Fruit fly (Drosophila melanogaster) Kc167 (cell line): ENCODE results near the gene CG13720.

ENCODE experiments used
- Myc ChIP-seq: fragments of >200 bp; optimal IDR thresholded peaks from 2 replicates; lab custom pipeline; 2017; ENCODE audit warnings: missing external identifiers
- Sin3A ChIP-seq: fragments of >200 bp; optimal IDR thresholded peaks from 2 replicates; lab custom pipeline; 2018; ENCODE audit warnings: missing external identifiers
- h ChIP-seq: fragments of >200 bp; optimal IDR thresholded peaks from 3 replicates; lab custom pipeline; 2018; ENCODE audit warnings: missing external identifiers
- insv ChIP-seq: fragments of >200 bp; optimal IDR thresholded peaks from 3 replicates; lab custom pipeline; 2018; ENCODE audit warnings: missing external identifiers
- psq ChIP-seq: fragments of >200 bp; optimal IDR thresholded peaks from 2 replicates; lab custom pipeline; 2017; ENCODE audit warnings: missing external identifiers
- ttk ChIP-seq: sonication (Bioruptor generic); optimal IDR thresholded peaks from 2 replicates; lab custom pipeline; 2017; ENCODE audit warnings: missing external identifiers

CG13720 gene

DNA sequence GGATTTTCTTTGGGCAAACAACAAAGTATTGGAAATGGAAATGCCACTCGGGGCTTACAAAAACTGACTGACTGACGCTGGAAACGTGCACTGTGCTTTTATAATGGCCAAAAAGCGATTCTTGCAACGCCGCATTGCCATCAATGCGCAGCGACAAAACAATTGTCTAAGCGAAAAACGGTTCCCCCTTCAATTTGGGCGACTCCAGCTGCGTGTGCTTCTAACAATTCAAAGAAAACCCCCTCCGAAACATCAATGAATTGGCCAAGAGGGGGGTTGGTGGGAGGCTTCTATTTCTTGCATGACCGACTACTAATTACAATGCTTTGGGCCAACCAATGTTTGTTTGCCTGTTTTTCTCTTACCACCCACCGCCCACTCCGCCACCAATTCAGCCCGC lies 2.6 kb downstream of the CG13720 start, which contains the start of gene CG13721:
Gene CG13721, minus strand, starts transcription at position 101 of the 400 bp plus-strand sequence.
- TF ChIP-seq ttk (lab: Kevin White, UChicago) (no peak), insv (lab: Kevin White, UChicago) (no peak), h (lab: Kevin White, UChicago) (no peak), Sin3A (lab: Kevin White, UChicago) (no peak), psq (lab: Kevin White, UChicago) (no peak), Myc (lab: Kevin White, UChicago) (no peak)

DNA sequence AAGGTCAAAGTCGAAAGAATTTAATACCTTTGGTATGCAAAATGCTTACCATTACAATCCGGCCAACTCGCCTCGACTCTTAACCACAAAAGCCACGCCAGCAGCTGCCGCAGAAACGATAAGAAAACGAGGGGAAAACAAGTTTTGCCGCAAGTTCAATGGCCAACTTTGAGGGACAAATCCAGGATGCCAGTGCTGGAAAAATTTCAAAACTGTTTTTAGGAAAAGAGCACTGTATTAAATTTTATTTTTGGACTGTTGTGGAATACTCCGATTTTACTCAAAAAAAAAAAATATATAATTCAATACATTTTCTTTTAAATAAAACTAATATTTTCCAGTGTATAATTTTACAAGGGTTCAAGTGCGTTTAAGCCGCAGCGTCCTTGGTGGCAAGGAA lies 5.7 kb downstream of the CG13720 start:
- TF ChIP-seq Myc (lab: Kevin White, UChicago) = no peak
- no peak for TF ChIP-seq Sin3A (lab: Kevin White, UChicago)
- TF ChIP-seq psq (lab: Kevin White, UChicago) = no peak
- TF ChIP-seq insv (lab: Kevin White, UChicago) = no peak
- TF ChIP-seq h (lab: Kevin White, UChicago) = no peak
- TF ChIP-seq ttk (lab: Kevin White, UChicago) = no peak

dm6 chr3L:4493609-4494008 lies 6.7 kb downstream of the CG13720 start:
- TF ChIP-seq h (lab: Kevin White, UChicago) = no peak
- no peak for TF ChIP-seq psq (lab: Kevin White, UChicago)
- TF ChIP-seq insv (lab: Kevin White, UChicago) = no peak
- no peak for TF ChIP-seq Myc (lab: Kevin White, UChicago)
- TF ChIP-seq Sin3A (lab: Kevin White, UChicago) = no peak
- no peak for TF ChIP-seq ttk (lab: Kevin White, UChicago)

dm6 chr3L:4490702-4491243 lies 9.5 kb downstream of the CG13720 start, which contains the start of gene CG13722:
TSS of gene CG13722 (minus strand) at chr3L:4490963.
- no peak for TF ChIP-seq psq (lab: Kevin White, UChicago)
- TF ChIP-seq Sin3A (lab: Kevin White, UChicago) = no peak
- TF ChIP-seq Myc (lab: Kevin White, UChicago) = no peak
- TF ChIP-seq ttk (lab: Kevin White, UChicago) = no peak
- TF ChIP-seq h (lab: Kevin White, UChicago) = no peak

- TF ChIP-seq ttk (lab: Kevin White, UChicago) (no peak), Sin3A (lab: Kevin White, UChicago) (no peak), insv (lab: Kevin White, UChicago) (no peak), h (lab: Kevin White, UChicago) (no peak), Myc (lab: Kevin White, UChicago) (no peak), psq (lab: Kevin White, UChicago) (no peak)
Measured at dm6 chr3L:4489490-4489889, 10.8 kb downstream of the CG13720 start.

DNA sequence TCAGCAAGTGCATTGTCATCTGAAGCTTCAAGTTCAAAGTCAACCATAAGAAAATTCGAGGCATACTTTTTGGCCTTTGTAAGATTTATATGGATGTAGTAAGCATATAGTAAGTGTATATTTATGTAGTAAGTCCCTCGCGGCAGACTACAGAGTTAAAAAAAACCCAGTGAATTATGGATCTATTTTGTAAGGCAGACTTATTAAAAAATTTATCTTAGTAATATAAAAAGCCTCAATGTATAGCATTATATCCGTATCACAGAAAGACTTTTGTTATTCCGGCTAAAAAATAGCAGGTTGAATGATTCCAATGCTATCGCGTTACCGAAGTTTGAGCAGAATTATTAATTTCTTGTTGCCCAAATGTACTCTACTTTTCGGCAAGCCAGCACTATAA lies 15.7 kb downstream of the CG13720 start:
- TF ChIP-seq Sin3A (lab: Kevin White, UChicago) (no peak), insv (lab: Kevin White, UChicago) (no peak), ttk (lab: Kevin White, UChicago) (no peak), psq (lab: Kevin White, UChicago) (no peak), Myc (lab: Kevin White, UChicago) (no peak), h (lab: Kevin White, UChicago) (no peak)

dm6 chr3L:4482509-4482908 lies 17.8 kb downstream of the CG13720 start, which contains the start of gene CG11350:
TSS of gene CG11350 (plus strand) at chr3L:4482809.
- no peak for TF ChIP-seq Sin3A (lab: Kevin White, UChicago)
- no peak for TF ChIP-seq psq (lab: Kevin White, UChicago)
- TF ChIP-seq ttk (lab: Kevin White, UChicago) = no peak
- no peak for TF ChIP-seq h (lab: Kevin White, UChicago)
- no peak for TF ChIP-seq Myc (lab: Kevin White, UChicago)
- TF ChIP-seq insv (lab: Kevin White, UChicago) = no peak

dm6 chr3L:4480764-4481163 lies 19.5 kb downstream of the CG13720 start:
- TF ChIP-seq ttk (lab: Kevin White, UChicago) (no peak), insv (lab: Kevin White, UChicago) (no peak), psq (lab: Kevin White, UChicago) (no peak), Myc (lab: Kevin White, UChicago) (no peak), Sin3A (lab: Kevin White, UChicago) (no peak), h (lab: Kevin White, UChicago) (no peak)

DNA sequence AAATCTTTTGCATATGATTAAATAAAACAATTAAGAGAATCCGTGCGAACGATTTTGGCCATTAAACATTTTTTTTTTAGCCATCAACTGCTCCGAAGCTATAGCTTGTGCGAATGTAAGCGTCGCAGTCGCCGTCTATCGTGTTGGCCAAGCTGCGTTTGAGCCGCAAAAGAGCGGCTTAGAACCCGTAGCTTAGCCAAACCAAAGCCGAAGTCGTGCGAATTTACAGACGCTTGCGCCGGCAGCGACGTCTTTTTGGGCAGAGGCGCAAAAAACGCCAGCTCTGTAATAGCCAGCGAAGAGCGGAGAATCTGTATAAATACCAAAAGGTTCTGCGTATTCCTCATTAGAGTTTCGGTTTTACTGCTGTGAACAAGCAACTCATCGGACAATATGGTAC lies 20.4 kb downstream of the CG13720 start, which contains the start of gene CG7465:
Gene CG7465, plus strand, starts transcription at position 346 of the 400 bp plus-strand sequence.
- TF ChIP-seq psq (lab: Kevin White, UChicago) = no peak
- TF ChIP-seq ttk (lab: Kevin White, UChicago) = no peak
- no peak for TF ChIP-seq h (lab: Kevin White, UChicago)
- TF ChIP-seq Myc (lab: Kevin White, UChicago) = no peak
- TF ChIP-seq insv (lab: Kevin White, UChicago) = no peak

- no peak for TF ChIP-seq psq (lab: Kevin White, UChicago)
- no peak for TF ChIP-seq h (lab: Kevin White, UChicago)
- no peak for TF ChIP-seq insv (lab: Kevin White, UChicago)
- no peak for TF ChIP-seq Sin3A (lab: Kevin White, UChicago)
- no peak for TF ChIP-seq ttk (lab: Kevin White, UChicago)
- no peak for TF ChIP-seq Myc (lab: Kevin White, UChicago)
Measured at dm6 chr3L:4477656-4478254, 22.5 kb downstream of the CG13720 start.

DNA sequence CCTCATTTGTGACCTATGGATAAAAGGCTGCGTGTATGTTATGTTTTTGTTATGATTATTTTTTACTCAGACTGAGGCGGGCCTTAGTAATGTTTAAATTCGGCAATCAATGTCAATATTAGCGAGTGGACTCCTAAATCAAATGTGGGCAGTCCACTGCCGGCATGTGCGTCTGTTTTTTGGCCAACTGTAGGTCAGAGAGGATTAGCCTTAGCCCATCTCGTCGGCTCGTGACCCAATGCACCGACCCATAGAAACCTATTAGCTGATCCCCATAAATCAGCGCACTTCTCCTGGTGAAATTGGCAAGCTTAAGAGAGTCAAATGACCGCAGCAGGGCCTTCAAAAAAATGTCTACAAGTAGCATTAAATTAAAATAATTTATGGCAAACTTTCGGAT lies 24.6 kb downstream of the CG13720 start:
- no peak for TF ChIP-seq psq (lab: Kevin White, UChicago)
- no peak for TF ChIP-seq Myc (lab: Kevin White, UChicago)
- no peak for TF ChIP-seq ttk (lab: Kevin White, UChicago)
- TF ChIP-seq insv (lab: Kevin White, UChicago) = no peak
- TF ChIP-seq h (lab: Kevin White, UChicago) = no peak
